Worm (Caenorhabditis elegans): ENCODE data around the gene ZK856.16.

The ZK856.16 gene

ce11 chrV:10159972-10160371 lies 45.4 kb downstream of the ZK856.16 start:
- no peak for TF ChIP-seq unc-62 (GFP tag; optimal IDR thresholded peaks at IDR 0.05)

- no peak for TF ChIP-seq unc-62 (GFP tag; optimal IDR thresholded peaks at IDR 0.05)
Observed at ce11 chrV:10158528-10158927, 46.9 kb downstream of the ZK856.16 start, which contains the start of gene srsx-30. Gene srsx-30 (plus strand): TSS chrV:10158828.

Measured in whole organism, dauer.